6 worm cellular contexts compared by ENCODE assay signal in the genomic region with DNA sequence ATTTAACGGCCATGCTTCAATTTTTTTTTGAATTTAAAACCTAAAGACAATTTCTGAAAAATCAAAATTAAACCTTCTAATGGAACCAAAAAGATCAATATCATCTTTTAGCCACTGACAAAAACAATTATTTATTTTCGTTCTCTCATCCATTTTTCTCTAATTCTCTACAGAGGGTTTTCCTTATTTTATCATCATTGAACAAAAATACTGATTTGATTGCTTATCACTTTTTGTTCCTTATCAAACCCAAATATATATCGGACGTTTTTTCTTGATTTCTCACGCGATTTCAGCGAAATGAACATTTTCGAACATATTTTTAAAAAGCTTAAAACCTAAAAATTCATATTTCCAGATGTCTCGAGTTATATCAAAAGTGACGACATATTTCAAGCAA.
TF ChIP-seq lines count a peak whose summit lies in the region.

A gene (plus strand): TSS at position 359 of the 400 bp plus-strand sequence.

TF ChIP-seq in whole organism, L1 larva, 84 proteins besides CTCF, POLR2A, EP300 and RAD21 (continues in another document):
- TF ChIP-seq nhr-71 (tag; optimal IDR thresholded peaks at IDR 0.05; lab: Kevin White, UChicago) (peak; percentile 53), lin-35 (GFP tag; optimal IDR thresholded peaks at IDR 0.05; lab: Kevin White, UChicago) (peak in 1 of 2 experiments; percentile 24), lir-3 (tag; optimal IDR thresholded peaks at IDR 0.05; lab: Kevin White, UChicago; ENCODE audit: poor library complexity) (no peak), lsy-2 (tag; optimal IDR thresholded peaks at IDR 0.05; lab: Kevin White, UChicago) (peak; percentile 1 to 29), pqm-1 (tag; optimal IDR thresholded peaks at IDR 0.05; lab: Kevin White, UChicago) (peak; percentile 53), blmp-1 (tag; optimal IDR thresholded peaks at IDR 0.05; lab: Kevin White, UChicago) (peak; percentile 44), lin-39 (tag; optimal IDR thresholded peaks at IDR 0.05; lab: Kevin White, UChicago) (no peak), ceh-90 (tag; optimal IDR thresholded peaks at IDR 0.05; lab: Kevin White, UChicago) (no peak), nhr-20 (tag; optimal IDR thresholded peaks at IDR 0.05; lab: Kevin White, UChicago) (peak; percentile 1), elt-2 (tag; optimal IDR thresholded peaks at IDR 0.05; lab: Kevin White, UChicago) (peak; percentile 86), tbx-2 (tag; optimal IDR thresholded peaks at IDR 0.05; lab: Kevin White, UChicago) (no peak), lin-14 (GFP tag; optimal IDR thresholded peaks at IDR 0.05; lab: Kevin White, UChicago) (peak; percentile 54), ceh-82 (tag; optimal IDR thresholded peaks at IDR 0.05; lab: Kevin White, UChicago) (no peak), nhr-19 (GFP tag; conservative IDR thresholded peaks at IDR 0.05; lab: Robert Waterston, UW) (0 out of 2 replicates have a peak, but pooled peaks have one; percentile 8)

TF ChIP-seq in whole organism, L2 larva, 48 proteins besides CTCF, POLR2A, EP300 and RAD21 (continues in another document):
- no peak for TF ChIP-seq aly-2 (tag; optimal IDR thresholded peaks at IDR 0.05; lab: Kevin White, UChicago)
- TF ChIP-seq nhr-23 (tag; optimal IDR thresholded peaks at IDR 0.05; lab: Kevin White, UChicago): no peak
- no peak for TF ChIP-seq ztf-11 (tag; optimal IDR thresholded peaks at IDR 0.05; lab: Kevin White, UChicago)
- no peak for TF ChIP-seq elt-1 (tag; optimal IDR thresholded peaks at IDR 0.05; lab: Kevin White, UChicago)
- no peak for TF ChIP-seq elt-3 (tag; optimal IDR thresholded peaks at IDR 0.05; lab: Kevin White, UChicago)
- no peak for TF ChIP-seq unc-62 (GFP tag; optimal IDR thresholded peaks at IDR 0.05; lab: Kevin White, UChicago)
- no peak for TF ChIP-seq nhr-25 (tag; optimal IDR thresholded peaks at IDR 0.05; lab: Kevin White, UChicago)
- TF ChIP-seq R02D3.7 (tag; optimal IDR thresholded peaks at IDR 0.05; lab: Kevin White, UChicago): no peak
- peak in 1 of 2 experiments; percentile 22 for TF ChIP-seq mdl-1 (tag; optimal IDR thresholded peaks at IDR 0.05; lab: Kevin White, UChicago)
- TF ChIP-seq C34F6.9 (tag; optimal IDR thresholded peaks at IDR 0.05; lab: Kevin White, UChicago): no peak
- peak; percentile 59 for TF ChIP-seq skn-1 (tag; optimal IDR thresholded peaks at IDR 0.05; lab: Kevin White, UChicago)
- no peak for TF ChIP-seq nhr-21 (tag; optimal IDR thresholded peaks at IDR 0.05; lab: Kevin White, UChicago)
- no peak for TF ChIP-seq nhr-10 (tag; optimal IDR thresholded peaks at IDR 0.05; lab: Kevin White, UChicago)
- no peak for TF ChIP-seq mab-5 (tag; optimal IDR thresholded peaks at IDR 0.05; lab: Kevin White, UChicago)
- no peak for TF ChIP-seq snpc-4 (tag; optimal IDR thresholded peaks at IDR 0.05; lab: Kevin White, UChicago)
- TF ChIP-seq nhr-11 (tag; optimal IDR thresholded peaks at IDR 0.05; lab: Kevin White, UChicago): no peak

TF ChIP-seq in whole organism, L3 larva, 47 proteins besides CTCF, POLR2A, EP300 and RAD21 (continues in another document):
- TF ChIP-seq ztf-4 (tag; optimal IDR thresholded peaks at IDR 0.05; lab: Kevin White, UChicago): no peak
- TF ChIP-seq elt-3 (tag; optimal IDR thresholded peaks at IDR 0.05; lab: Kevin White, UChicago): peak in 2 of 3 experiments; percentile 68 to 80
- peak; percentile 64 for TF ChIP-seq pha-4 (tag; optimal IDR thresholded peaks at IDR 0.05; lab: Kevin White, UChicago)
- no peak for TF ChIP-seq nhr-67 (tag; optimal IDR thresholded peaks at IDR 0.05; lab: Kevin White, UChicago)
- no peak for TF ChIP-seq nhr-76 (tag; optimal IDR thresholded peaks at IDR 0.05; lab: Kevin White, UChicago)
- no peak for TF ChIP-seq hmg-11 (tag; optimal IDR thresholded peaks at IDR 0.05; lab: Kevin White, UChicago)
- no peak for TF ChIP-seq sea-2 (GFP tag; optimal IDR thresholded peaks at IDR 0.05; lab: Kevin White, UChicago)
- no peak for TF ChIP-seq R02D3.7 (tag; optimal IDR thresholded peaks at IDR 0.05; lab: Kevin White, UChicago)
- no peak for TF ChIP-seq nhr-43 (tag; optimal IDR thresholded peaks at IDR 0.05; lab: Kevin White, UChicago; ENCODE audit: poor library complexity, severe bottlenecking)
- no peak for TF ChIP-seq nhr-23 (tag; optimal IDR thresholded peaks at IDR 0.05; lab: Kevin White, UChicago)
- TF ChIP-seq elt-1 (tag; optimal IDR thresholded peaks at IDR 0.05; lab: Kevin White, UChicago): no peak
- TF ChIP-seq ZK546.5 (tag; optimal IDR thresholded peaks at IDR 0.05; lab: Kevin White, UChicago): no peak
- no peak for TF ChIP-seq eor-1 (tag; optimal IDR thresholded peaks at IDR 0.05; lab: Kevin White, UChicago)
- TF ChIP-seq fos-1 (tag; optimal IDR thresholded peaks at IDR 0.05; lab: Kevin White, UChicago): no peak
- TF ChIP-seq lin-39 (tag; optimal IDR thresholded peaks at IDR 0.05; lab: Kevin White, UChicago): no peak

TF ChIP-seq in whole organism, L4 larva, 104 proteins besides CTCF, POLR2A, EP300 and RAD21 (continues in another document):
- TF ChIP-seq Y105C5A.15 (GFP tag; IDR thresholded peaks at IDR 0.05; lab: Robert Waterston, UW) (no peak), ama-1 (optimal IDR thresholded peaks at IDR 0.05; lab: Kevin White, UChicago) (no peak), daf-19 (GFP tag; conservative IDR thresholded peaks at IDR 0.05; lab: Robert Waterston, UW) (no peak), dmd-9 (GFP tag; IDR thresholded peaks at IDR 0.05; lab: Robert Waterston, UW) (no peak), mdl-1 (tag; optimal IDR thresholded peaks at IDR 0.05; lab: Kevin White, UChicago) (peak in 1 of 2 experiments; percentile 42), R02D3.7 (tag; optimal IDR thresholded peaks at IDR 0.05; lab: Kevin White, UChicago) (no peak), pqm-1 (tag; optimal IDR thresholded peaks at IDR 0.05; lab: Kevin White, UChicago) (peak; percentile 77), hlh-11 (tag; optimal IDR thresholded peaks at IDR 0.05; lab: Kevin White, UChicago) (peak; percentile 50), nhr-77 (tag; optimal IDR thresholded peaks at IDR 0.05; lab: Kevin White, UChicago) (peak; percentile 75), D1046.2 (GFP tag; IDR thresholded peaks at IDR 0.05; lab: Robert Waterston, UW) (no peak), daf-16 (GFP tag; optimal IDR thresholded peaks at IDR 0.05; lab: Kevin White, UChicago) (no peak), daf-16 (tag; optimal IDR thresholded peaks at IDR 0.05; lab: Kevin White, UChicago) (peak; percentile 85), fos-1 (tag; optimal IDR thresholded peaks at IDR 0.05; lab: Kevin White, UChicago) (no peak), Y48G9A.11 (GFP tag; IDR thresholded peaks at IDR 0.05; lab: Robert Waterston, UW) (no peak), dve-1 (tag; optimal IDR thresholded peaks at IDR 0.05; lab: Kevin White, UChicago; ENCODE audit: insufficient read depth) (peak; percentile 68), mdt-29 (GFP tag; IDR thresholded peaks at IDR 0.05; lab: Robert Waterston, UW) (no peak)

TF ChIP-seq in whole organism, late embryonic, 69 proteins besides CTCF, POLR2A, EP300 and RAD21:
- TF ChIP-seq ceh-48 (tag; optimal IDR thresholded peaks at IDR 0.05; lab: Kevin White, UChicago) (no peak), lim-6 (tag; optimal IDR thresholded peaks at IDR 0.05; lab: Kevin White, UChicago) (no peak), ceh-30 (tag; optimal IDR thresholded peaks at IDR 0.05; lab: Kevin White, UChicago) (no peak), elt-2 (tag; optimal IDR thresholded peaks at IDR 0.05; lab: Kevin White, UChicago) (peak; percentile 90), dmd-4 (tag; optimal IDR thresholded peaks at IDR 0.05; lab: Kevin White, UChicago; ENCODE audit: borderline replicate concordance) (no peak), hlh-8 (tag; optimal IDR thresholded peaks at IDR 0.05; lab: Kevin White, UChicago) (no peak), unc-55 (GFP tag; optimal IDR thresholded peaks at IDR 0.05; lab: Kevin White, UChicago) (no peak), ets-4 (tag; optimal IDR thresholded peaks at IDR 0.05; lab: Kevin White, UChicago) (no peak), odd-2 (tag; optimal IDR thresholded peaks at IDR 0.05; lab: Kevin White, UChicago) (no peak)

TF ChIP-seq in whole organism, young adult, 124 proteins besides CTCF, POLR2A, EP300 and RAD21:
- no peak for TF ChIP-seq rcor-1 (GFP tag; IDR thresholded peaks at IDR 0.05; lab: Robert Waterston, UW)
- TF ChIP-seq nhr-80 (tag; optimal IDR thresholded peaks at IDR 0.05; lab: Kevin White, UChicago): peak; percentile 52
- no peak for TF ChIP-seq madf-8 (GFP tag; conservative IDR thresholded peaks at IDR 0.05; lab: Robert Waterston, UW)
